Fruit fly (Drosophila melanogaster) S2 (cell line): ENCODE measurements around the gene mRpL19.

Experiments
- CG8478 ChIP-seq: fragments of >200 bp; optimal IDR thresholded peaks from 2 replicates; lab custom pipeline; 2018
- CTCF ChIP-seq, 2 experiments: fragments of >200 bp; optimal IDR thresholded peaks; 2 replicates each; lab custom pipeline; 2018

dm6 chr3R:8680611-8681010, 6.7 kb downstream of the mRpL19 start:
- TF ChIP-seq CG8478 (no peak), CTCF (optimal IDR thresholded peaks at IDR 0.05; lab: Kevin White, UChicago) (no peak)
